Fruit fly (Drosophila melanogaster) whole organism, embryonic: ENCODE results near the gene Taf2.
A peak's percentile ranks its signal among the peaks of the same experiment; 100 is the strongest.

ENCODE experiments used
- Antp ChIP-seq: fragments of 200-800 bp; sonication (Bioruptor generic); optimal IDR thresholded peaks from 3 replicates; lab custom pipeline; 2016; ENCODE audit warnings: missing biosample characterization, missing genetic modification characterization
- Atf6 ChIP-seq: fragments of 200-800 bp; sonication (Bioruptor generic); IDR thresholded peaks from 2 replicates; pipeline ENCODE4 v1.3.6; 2022; ENCODE audit warnings: missing biosample characterization, missing genetic modification characterization
- B-H2 ChIP-seq: fragments of 200-800 bp; sonication (Bioruptor generic); optimal IDR thresholded peaks from 2 replicates; lab custom pipeline; 2018; ENCODE audit warnings: missing biosample characterization, mild to moderate bottlenecking, missing genetic modification characterization
- BtbVII ChIP-seq: fragments of 200-800 bp; sonication (Bioruptor generic); optimal IDR thresholded peaks from 3 replicates; lab custom pipeline; 2017; ENCODE audit warnings: missing biosample characterization, mild to moderate bottlenecking, missing genetic modification characterization
- CG10321 ChIP-seq: fragments of 200-800 bp; sonication (Bioruptor generic); IDR thresholded peaks from 2 replicates; pipeline ENCODE4 v1.3.6; 2022; ENCODE audit warnings: missing biosample characterization, missing genetic modification characterization
- CG10462 ChIP-seq: fragments of 200-800 bp; sonication (Bioruptor generic); optimal IDR thresholded peaks from 2 replicates; lab custom pipeline; 2016; ENCODE audit warnings: missing biosample characterization, missing genetic modification characterization
- CG10543 ChIP-seq: fragments of 200-800 bp; sonication (Bioruptor generic); optimal IDR thresholded peaks from 3 replicates; lab custom pipeline; 2017; ENCODE audit warnings: missing biosample characterization, mild to moderate bottlenecking, missing genetic modification characterization, moderate library complexity
- CG10959 ChIP-seq: fragments of 200-800 bp; sonication (Bioruptor generic); IDR thresholded peaks from 2 replicates; pipeline ENCODE4 v1.3.6; 2022; ENCODE audit warnings: missing biosample characterization, missing genetic modification characterization
- CG11456 ChIP-seq: fragments of 200-800 bp; sonication (Bioruptor generic); IDR thresholded peaks from 3 replicates; pipeline ENCODE4 v1.3.6; 2022; ENCODE audit warnings: missing biosample characterization, missing genetic modification characterization
- CG11560 ChIP-seq: fragments of 200-800 bp; sonication (Bioruptor generic); IDR thresholded peaks from 3 replicates; pipeline ENCODE4 v1.3.6; 2022; ENCODE audit warnings: missing biosample characterization, missing genetic modification characterization
- CG13894 ChIP-seq: fragments of 200-800 bp; sonication (Bioruptor generic); optimal IDR thresholded peaks from 3 replicates; lab custom pipeline; 2018; ENCODE audit warnings: missing biosample characterization, mild to moderate bottlenecking, missing genetic modification characterization, moderate library complexity
- CG14050 ChIP-seq: fragments of 200-800 bp; sonication (Bioruptor generic); IDR thresholded peaks from 3 replicates; pipeline ENCODE4 v1.3.6; 2022; ENCODE audit warnings: missing biosample characterization, missing genetic modification characterization
- CG1602 ChIP-seq: fragments of 200-800 bp; sonication (Bioruptor generic); optimal IDR thresholded peaks from 3 replicates; lab custom pipeline; 2016; ENCODE audit warnings: missing biosample characterization, missing genetic modification characterization
- CG16779 ChIP-seq: fragments of 200-800 bp; sonication (Bioruptor generic); IDR thresholded peaks from 2 replicates; pipeline ENCODE4 v1.3.6; 2022; ENCODE audit warnings: missing biosample characterization, missing genetic modification characterization
- CG16815 ChIP-seq: fragments of 200-800 bp; sonication (Bioruptor generic); optimal IDR thresholded peaks from 3 replicates; lab custom pipeline; 2017; ENCODE audit warnings: missing biosample characterization, mild to moderate bottlenecking, missing genetic modification characterization
- CG17385 ChIP-seq: fragments of 200-800 bp; sonication (Bioruptor generic); optimal IDR thresholded peaks from 3 replicates; lab custom pipeline; 2018; ENCODE audit warnings: missing biosample characterization, mild to moderate bottlenecking, missing genetic modification characterization
- CG18476 ChIP-seq: fragments of 200-800 bp; sonication (Bioruptor generic); optimal IDR thresholded peaks from 2 replicates; lab custom pipeline; 2016; ENCODE audit warnings: missing biosample characterization, mild to moderate bottlenecking, missing genetic modification characterization
- CG2120 ChIP-seq: fragments of 200-800 bp; sonication (Bioruptor generic); optimal IDR thresholded peaks from 3 replicates; lab custom pipeline; 2016; ENCODE audit warnings: missing biosample characterization, missing genetic modification characterization
- CG2199 ChIP-seq: fragments of 200-800 bp; sonication (Bioruptor generic); IDR thresholded peaks from 3 replicates; pipeline ENCODE4 v1.3.6; 2022; ENCODE audit warnings: missing biosample characterization, missing genetic modification characterization
- CG30403 ChIP-seq: fragments of 200-800 bp; sonication (Bioruptor generic); optimal IDR thresholded peaks from 3 replicates; lab custom pipeline; 2016; ENCODE audit warnings: missing biosample characterization, missing genetic modification characterization
- CG3065 ChIP-seq: fragments of 200-800 bp; sonication (Bioruptor generic); optimal IDR thresholded peaks from 2 replicates; lab custom pipeline; 2016; ENCODE audit warnings: missing biosample characterization, missing genetic modification characterization
- CG3281 ChIP-seq: fragments of 200-800 bp; sonication (Bioruptor generic); optimal IDR thresholded peaks from 3 replicates; lab custom pipeline; 2017; ENCODE audit warnings: missing biosample characterization, mild to moderate bottlenecking, missing genetic modification characterization
- CG34224 ChIP-seq: fragments of 200-800 bp; sonication (Bioruptor generic); IDR thresholded peaks from 3 replicates; pipeline ENCODE4 v1.3.6; 2022; ENCODE audit warnings: missing biosample characterization, missing genetic modification characterization; ENCODE audit not compliant: partially characterized antibody
- CG5245 ChIP-seq: fragments of 200-800 bp; sonication (Bioruptor generic); optimal IDR thresholded peaks from 3 replicates; lab custom pipeline; 2016; ENCODE audit warnings: missing biosample characterization, missing genetic modification characterization
- CG7745 ChIP-seq: fragments of 200-800 bp; sonication (Bioruptor generic); optimal IDR thresholded peaks from 2 replicates; lab custom pipeline; 2018; ENCODE audit warnings: missing biosample characterization, mild to moderate bottlenecking, missing genetic modification characterization, moderate library complexity
- CG8281 ChIP-seq: fragments of 200-800 bp; sonication (Bioruptor generic); optimal IDR thresholded peaks from 2 replicates; lab custom pipeline; 2018; ENCODE audit warnings: missing biosample characterization, mild to moderate bottlenecking, missing genetic modification characterization, moderate library complexity
- CHES-1-like ChIP-seq: fragments of 200-800 bp; sonication (Bioruptor generic); optimal IDR thresholded peaks from 2 replicates; lab custom pipeline; 2016; ENCODE audit warnings: missing biosample characterization, missing genetic modification characterization
- D19A ChIP-seq: fragments of 200-800 bp; optimal IDR thresholded peaks from 3 replicates; lab custom pipeline; 2019; ENCODE audit warnings: missing biosample characterization, mild to moderate bottlenecking, missing genetic modification characterization, moderate library complexity
- Drgx ChIP-seq: fragments of 200-800 bp; sonication (Bioruptor generic); IDR thresholded peaks from 2 replicates; pipeline ENCODE4 v1.3.6; 2022; ENCODE audit warnings: missing biosample characterization, missing genetic modification characterization
- E2f2 ChIP-seq: fragments of 200-800 bp; sonication (Bioruptor generic); IDR thresholded peaks from 2 replicates; pipeline ENCODE4 v1.3.6; 2022; ENCODE audit warnings: missing biosample characterization, missing genetic modification characterization
- Gug ChIP-seq: fragments of 200-800 bp; sonication (Bioruptor generic); IDR thresholded peaks from 4 replicates; pipeline ENCODE4 v1.3.6; 2022; ENCODE audit warnings: missing biosample characterization, missing genetic modification characterization
- H15 ChIP-seq: fragments of 200-800 bp; sonication (Bioruptor generic); IDR thresholded peaks from 3 replicates; pipeline ENCODE4 v1.3.6; 2022; ENCODE audit warnings: missing biosample characterization, missing genetic modification characterization
- Hand ChIP-seq: fragments of 200-800 bp; sonication (Bioruptor generic); optimal IDR thresholded peaks from 2 replicates; lab custom pipeline; 2017; ENCODE audit warnings: mild to moderate bottlenecking, missing biosample characterization, missing genetic modification reagents, missing genetic modification characterization
- Hr39 ChIP-seq: fragments of >200 bp; optimal IDR thresholded peaks from 2 replicates; lab custom pipeline; 2017
- Hsf ChIP-seq: fragments of 200-800 bp; sonication (Bioruptor generic); optimal IDR thresholded peaks from 3 replicates; lab custom pipeline; 2016; ENCODE audit warnings: missing biosample characterization, missing genetic modification characterization
- Stat92E ChIP-seq, 3 experiments: fragments of >200 bp in 2 of 3; fragments of 200-800 bp in 1 of 3; sonication (Bioruptor generic) in 1 of 3; optimal IDR thresholded peaks; 2 replicates each; lab custom pipeline; 2017 to 2019; ENCODE audit warnings: missing biosample characterization in 3 of 3, missing genetic modification characterization in 3 of 3, mild to moderate bottlenecking in 1 of 3, moderate library complexity in 1 of 3
- Taf1 ChIP-seq: fragments of 200-800 bp; sonication (Bioruptor generic); IDR thresholded peaks from 2 replicates; pipeline ENCODE4 v1.3.6; 2022; ENCODE audit warnings: missing biosample characterization, missing genetic modification characterization
- chif ChIP-seq, 2 experiments: fragments of 200-800 bp; sonication (Bioruptor generic); optimal IDR thresholded peaks; 3 replicates each; lab custom pipeline; 2016; ENCODE audit warnings: missing biosample characterization in 2 of 2, missing genetic modification characterization in 2 of 2
- corto ChIP-seq: fragments of 200-800 bp; sonication (Bioruptor generic); optimal IDR thresholded peaks from 2 replicates; lab custom pipeline; 2016; ENCODE audit warnings: missing biosample characterization, mild to moderate bottlenecking, missing genetic modification characterization, moderate library complexity
- dan ChIP-seq: fragments of 200-800 bp; sonication (Bioruptor generic); IDR thresholded peaks from 2 replicates; pipeline ENCODE4 v1.3.6; 2022; ENCODE audit warnings: missing biosample characterization, missing genetic modification characterization
- disco-r ChIP-seq: fragments of 200-800 bp; sonication (Bioruptor generic); optimal IDR thresholded peaks from 2 replicates; lab custom pipeline; 2016; ENCODE audit warnings: missing biosample characterization, missing genetic modification characterization
- ham ChIP-seq: fragments of 200-800 bp; sonication (Bioruptor generic); IDR thresholded peaks from 2 replicates; pipeline ENCODE4 v1.3.6; 2022; ENCODE audit warnings: missing biosample characterization, missing genetic modification characterization
- hb ChIP-seq: fragments of 200-800 bp; sonication (Bioruptor generic); IDR thresholded peaks from 3 replicates; pipeline ENCODE4 v1.3.6; 2022; ENCODE audit warnings: missing biosample characterization, missing genetic modification characterization; ENCODE audit not compliant: partially characterized antibody
- inv ChIP-seq: fragments of 200-800 bp; sonication (Bioruptor generic); IDR thresholded peaks from 2 replicates; pipeline ENCODE4 v1.3.6; 2022; ENCODE audit warnings: missing biosample characterization, missing genetic modification characterization; ENCODE audit not compliant: partially characterized antibody
- ken ChIP-seq: fragments of 200-800 bp; sonication (Bioruptor generic); IDR thresholded peaks from 3 replicates; pipeline ENCODE4 v1.3.6; 2022; ENCODE audit warnings: missing biosample characterization, missing genetic modification characterization
- kni ChIP-seq: fragments of 200-800 bp; sonication (Bioruptor generic); optimal IDR thresholded peaks from 3 replicates; lab custom pipeline; 2017; ENCODE audit warnings: mild to moderate bottlenecking, missing biosample characterization, missing genetic modification reagents, missing genetic modification characterization
- lola ChIP-seq, 3 experiments: fragments of >200 bp in 2 of 3; fragments of 200-800 bp in 1 of 3; sonication (Bioruptor generic) in 1 of 3; optimal IDR thresholded peaks; 2 replicates each; lab custom pipeline; 2017 to 2019; ENCODE audit warnings: missing biosample characterization in 3 of 3, missing genetic modification characterization in 3 of 3, mild to moderate bottlenecking in 1 of 3, moderate library complexity in 1 of 3
- nau ChIP-seq: fragments of 200-800 bp; sonication (Bioruptor generic); optimal IDR thresholded peaks from 3 replicates; lab custom pipeline; 2017; ENCODE audit warnings: missing biosample characterization, mild to moderate bottlenecking, missing genetic modification characterization, missing genetic modification reagents
- sc ChIP-seq, 3 experiments: fragments of >200 bp in 2 of 3; fragments of 200-800 bp in 1 of 3; sonication (Bioruptor generic) in 1 of 3; optimal IDR thresholded peaks; 2 replicates in 2 of 3; 3 replicates in 1 of 3; lab custom pipeline; 2017; ENCODE audit warnings: mild to moderate bottlenecking in 1 of 3, missing biosample characterization in 1 of 3, missing genetic modification characterization in 1 of 3, missing genetic modification reagents in 1 of 3
- seq ChIP-seq: fragments of 200-800 bp; sonication (Bioruptor generic); IDR thresholded peaks from 2 replicates; pipeline ENCODE4 v1.3.6; 2022; ENCODE audit warnings: missing biosample characterization, missing genetic modification characterization
- sima ChIP-seq: fragments of 200-800 bp; sonication (Bioruptor generic); optimal IDR thresholded peaks from 2 replicates; lab custom pipeline; 2016; ENCODE audit warnings: missing biosample characterization, missing genetic modification characterization

The Taf2 gene

dm6 chr3L:9899046-9899659 lies 10.7 kb upstream of the Taf2 start, which contains the start of gene nudE (continued):
- TF ChIP-seq hb (GFP tag; lab: Robert Waterston, UW) = no peak
- TF ChIP-seq BtbVII (GFP tag; lab: Kevin White, UChicago) = no peak
- no peak for TF ChIP-seq D19A (tag; lab: Kevin White, UChicago)
- TF ChIP-seq CG10959 (GFP tag; lab: Robert Waterston, UW) = no peak
- no peak for TF ChIP-seq corto (GFP tag; lab: Kevin White, UChicago)
- TF ChIP-seq CG10543 = no peak
- peak; percentile 10 for TF ChIP-seq B-H2 (GFP tag; lab: Kevin White, UChicago)
- TF ChIP-seq CG3281 (GFP tag; lab: Kevin White, UChicago) = peak; percentile 95
- TF ChIP-seq Hr39 (lab: Kevin White, UChicago) = no peak
- TF ChIP-seq Hsf (GFP tag; lab: Kevin White, UChicago) = peak; percentile 19
- no peak for TF ChIP-seq inv
- no peak for TF ChIP-seq Stat92E (GFP tag; optimal IDR thresholded peaks at IDR 0.05; lab: Kevin White, UChicago)
- TF ChIP-seq CG8281 (tag; lab: Kevin White, UChicago) = no peak
- TF ChIP-seq disco-r (GFP tag; lab: Kevin White, UChicago) = no peak
- TF ChIP-seq CG11560 (tag; lab: Robert Waterston, UW) = no peak
- TF ChIP-seq CG16815 (GFP tag; lab: Kevin White, UChicago) = no peak
- TF ChIP-seq Antp (GFP tag; lab: Kevin White, UChicago) = peak; percentile 60
- TF ChIP-seq Gug (GFP tag; lab: Robert Waterston, UW) = no peak
- TF ChIP-seq CG11456 (GFP tag; lab: Robert Waterston, UW) = peak; percentile 69; the same call in 1 of the 3 replicates
- TF ChIP-seq CG13894 (tag; lab: Kevin White, UChicago) = no peak
- no peak for TF ChIP-seq CG14050 (GFP tag; lab: Robert Waterston, UW)
- TF ChIP-seq Hand (GFP tag; lab: Kevin White, UChicago) = no peak
- TF ChIP-seq CG10462 = no peak
- peak; percentile 60 for TF ChIP-seq CG2120 (GFP tag; lab: Kevin White, UChicago)
- TF ChIP-seq E2f2 (GFP tag; lab: Robert Waterston, UW) = peak; percentile 56
- TF ChIP-seq chif (GFP tag; optimal IDR thresholded peaks at IDR 0.05; lab: Kevin White, UChicago) = no peak
- no peak for TF ChIP-seq ken (GFP tag; lab: Robert Waterston, UW)
- no peak for TF ChIP-seq seq (GFP tag; lab: Robert Waterston, UW)
- no peak for TF ChIP-seq ham
- TF ChIP-seq CHES-1-like (GFP tag; lab: Kevin White, UChicago) = peak; percentile 32
- no peak for TF ChIP-seq sc (optimal IDR thresholded peaks at IDR 0.05; lab: Kevin White, UChicago)
- no peak for TF ChIP-seq sc (GFP tag; optimal IDR thresholded peaks at IDR 0.05; lab: Kevin White, UChicago)
- no peak for TF ChIP-seq Atf6 (GFP tag; lab: Robert Waterston, UW)
- peak; percentile 22 for TF ChIP-seq CG17385
- no peak for TF ChIP-seq CG1602 (GFP tag; lab: Kevin White, UChicago)
- no peak for TF ChIP-seq H15 (GFP tag; lab: Robert Waterston, UW)
- TF ChIP-seq kni (GFP tag; lab: Kevin White, UChicago) = no peak
- no peak for TF ChIP-seq CG3065
- no peak for TF ChIP-seq CG2199 (GFP tag; lab: Robert Waterston, UW)
- no peak for TF ChIP-seq CG18476 (GFP tag; lab: Kevin White, UChicago)
- no peak for TF ChIP-seq CG16779
- no peak for TF ChIP-seq CG7745
- TF ChIP-seq lola (GFP tag; optimal IDR thresholded peaks at IDR 0.05; lab: Kevin White, UChicago) = no peak
- no peak for TF ChIP-seq CG34224 (GFP tag; lab: Robert Waterston, UW)
- no peak for TF ChIP-seq sima (GFP tag; lab: Kevin White, UChicago)
- no peak for TF ChIP-seq Taf1 (GFP tag; lab: Robert Waterston, UW)
- no peak for TF ChIP-seq dan (GFP tag; lab: Robert Waterston, UW)
- TF ChIP-seq CG5245 = no peak
- peak; percentile 40 for TF ChIP-seq CG30403 (GFP tag; lab: Kevin White, UChicago)
- TF ChIP-seq Drgx (GFP tag; lab: Robert Waterston, UW) = no peak
- no peak for TF ChIP-seq CG10321
- TF ChIP-seq nau (GFP tag; lab: Kevin White, UChicago) = no peak
